Fruit fly (Drosophila melanogaster) whole organism, prepupa: ENCODE results near the gene SA2.

Experiments
- Blimp-1 ChIP-seq: fragments of 200-800 bp; sonication (Bioruptor generic); optimal IDR thresholded peaks from 3 replicates; lab custom pipeline; 2017; ENCODE audit warnings: missing biosample characterization, missing genetic modification characterization, mild to moderate bottlenecking, moderate library complexity, missing genetic modification reagents
- CG11762 ChIP-seq: fragments of 200-800 bp; sonication (Bioruptor generic); optimal IDR thresholded peaks from 3 replicates; lab custom pipeline; 2016; ENCODE audit warnings: missing biosample characterization, missing genetic modification characterization; ENCODE audit not compliant: insufficient read depth
- CG11902 ChIP-seq: fragments of 200-800 bp; sonication (Bioruptor generic); optimal IDR thresholded peaks from 3 replicates; lab custom pipeline; 2016; ENCODE audit warnings: missing biosample characterization, missing genetic modification characterization
- CG15336 ChIP-seq: fragments of 200-800 bp; sonication (Bioruptor generic); IDR thresholded peaks from 2 replicates; pipeline ENCODE4 v1.3.6; 2022; ENCODE audit warnings: missing biosample characterization, missing genetic modification characterization
- CG1621 ChIP-seq: fragments of 200-800 bp; sonication (Bioruptor generic); optimal IDR thresholded peaks from 3 replicates; lab custom pipeline; 2018; ENCODE audit warnings: missing biosample characterization, mild to moderate bottlenecking, missing genetic modification characterization
- CG16779 ChIP-seq: fragments of 200-800 bp; sonication (Bioruptor generic); optimal IDR thresholded peaks from 3 replicates; lab custom pipeline; 2017; ENCODE audit warnings: missing biosample characterization, mild to moderate bottlenecking, missing genetic modification characterization
- CG3032 ChIP-seq: fragments of 200-800 bp; optimal IDR thresholded peaks from 2 replicates; lab custom pipeline; 2019; ENCODE audit warnings: missing biosample characterization, mild to moderate bottlenecking, missing genetic modification characterization, moderate library complexity
- CG31627 ChIP-seq: fragments of 200-800 bp; sonication (Bioruptor generic); optimal IDR thresholded peaks from 3 replicates; lab custom pipeline; 2016; ENCODE audit warnings: missing biosample characterization, missing genetic modification characterization
- CG32006 ChIP-seq: fragments of 200-800 bp; sonication (Bioruptor generic); optimal IDR thresholded peaks from 3 replicates; lab custom pipeline; 2017; ENCODE audit warnings: missing biosample characterization, mild to moderate bottlenecking, missing genetic modification characterization
- CG34406 ChIP-seq: fragments of 200-800 bp; sonication (Bioruptor generic); optimal IDR thresholded peaks from 3 replicates; lab custom pipeline; 2016; ENCODE audit warnings: missing biosample characterization, missing genetic modification characterization
- CG3919 ChIP-seq: fragments of 200-800 bp; sonication (Bioruptor generic); optimal IDR thresholded peaks from 3 replicates; lab custom pipeline; 2016; ENCODE audit warnings: missing biosample characterization, missing genetic modification characterization
- CG4318 ChIP-seq: fragments of 200-800 bp; sonication (Bioruptor generic); optimal IDR thresholded peaks from 3 replicates; lab custom pipeline; 2017; ENCODE audit warnings: missing biosample characterization, mild to moderate bottlenecking, missing genetic modification characterization
- CG6163 ChIP-seq: fragments of 200-800 bp; sonication (Bioruptor generic); IDR thresholded peaks from 3 replicates; pipeline ENCODE4 v1.3.6; 2022; ENCODE audit warnings: missing biosample characterization, missing genetic modification characterization
- CG6276 ChIP-seq: fragments of 200-800 bp; sonication (Bioruptor generic); optimal IDR thresholded peaks from 2 replicates; lab custom pipeline; 2017; ENCODE audit warnings: missing biosample characterization, mild to moderate bottlenecking, missing genetic modification characterization
- CG6792 ChIP-seq: fragments of 200-800 bp; sonication (Bioruptor generic); optimal IDR thresholded peaks from 3 replicates; lab custom pipeline; 2016; ENCODE audit warnings: missing biosample characterization, missing genetic modification characterization
- CG6808 ChIP-seq: fragments of 200-800 bp; sonication (Bioruptor generic); optimal IDR thresholded peaks from 3 replicates; lab custom pipeline; 2017; ENCODE audit warnings: missing biosample characterization, missing genetic modification characterization, mild to moderate bottlenecking, moderate library complexity, missing genetic modification reagents
- CG6854 ChIP-seq: fragments of 200-800 bp; sonication (Bioruptor generic); optimal IDR thresholded peaks from 2 replicates; lab custom pipeline; 2017; ENCODE audit warnings: missing biosample characterization, mild to moderate bottlenecking, missing genetic modification characterization
- CG7368 ChIP-seq: fragments of 200-800 bp; sonication (Bioruptor generic); optimal IDR thresholded peaks from 3 replicates; lab custom pipeline; 2016; ENCODE audit warnings: missing biosample characterization, missing genetic modification characterization
- CG8119 ChIP-seq: fragments of 200-800 bp; sonication (Bioruptor generic); IDR thresholded peaks from 3 replicates; pipeline ENCODE4 v1.3.6; 2022; ENCODE audit warnings: missing biosample characterization, missing genetic modification characterization
- CG8319 ChIP-seq: fragments of 200-800 bp; sonication (Bioruptor generic); optimal IDR thresholded peaks from 3 replicates; lab custom pipeline; 2016; ENCODE audit warnings: missing biosample characterization, missing genetic modification characterization
- CG8632 ChIP-seq: fragments of 200-800 bp; sonication (Bioruptor generic); optimal IDR thresholded peaks from 3 replicates; lab custom pipeline; 2016; ENCODE audit warnings: missing biosample characterization, missing genetic modification characterization
- CG9139 ChIP-seq: fragments of 200-800 bp; sonication (Bioruptor generic); optimal IDR thresholded peaks from 3 replicates; lab custom pipeline; 2017; ENCODE audit warnings: missing biosample characterization, mild to moderate bottlenecking, missing genetic modification characterization
- Eip75B ChIP-seq: fragments of 200-800 bp; sonication (Bioruptor generic); optimal IDR thresholded peaks from 3 replicates; lab custom pipeline; 2016; ENCODE audit warnings: missing biosample characterization, missing genetic modification characterization
- Eip78C ChIP-seq: fragments of 200-800 bp; sonication (Bioruptor generic); peaks from one replicate; lab custom pipeline; 2016; ENCODE audit warnings: missing biosample characterization, missing genetic modification characterization
- Eip93F ChIP-seq: fragments of 200-800 bp; sonication (Bioruptor generic); optimal IDR thresholded peaks from 2 replicates; lab custom pipeline; 2016; ENCODE audit warnings: missing biosample characterization, mild to moderate bottlenecking, missing genetic modification characterization
- Ets21C ChIP-seq: fragments of 200-800 bp; sonication (Bioruptor generic); optimal IDR thresholded peaks from 3 replicates; lab custom pipeline; 2016; ENCODE audit warnings: missing biosample characterization, missing genetic modification characterization
- Ets96B ChIP-seq: fragments of 200-800 bp; optimal IDR thresholded peaks from 2 replicates; lab custom pipeline; 2019; ENCODE audit warnings: missing biosample characterization, mild to moderate bottlenecking, missing genetic modification characterization, moderate library complexity
- Hr38 ChIP-seq: sonication (Bioruptor generic); optimal IDR thresholded peaks from 2 replicates; lab custom pipeline; 2016; ENCODE audit warnings: missing biosample characterization, missing genetic modification characterization
- Hr39 ChIP-seq: fragments of 200-800 bp; sonication (Bioruptor generic); optimal IDR thresholded peaks from 2 replicates; lab custom pipeline; 2016; ENCODE audit warnings: missing biosample characterization, missing genetic modification characterization
- Lpt ChIP-seq: fragments of 200-800 bp; sonication (Bioruptor generic); optimal IDR thresholded peaks from 3 replicates; lab custom pipeline; 2016; ENCODE audit warnings: missing biosample characterization, missing genetic modification characterization
- Met ChIP-seq: fragments of 200-800 bp; sonication (Bioruptor generic); optimal IDR thresholded peaks from 3 replicates; lab custom pipeline; 2016; ENCODE audit warnings: missing biosample characterization, missing genetic modification characterization
- OdsH ChIP-seq: fragments of 200-800 bp; sonication (Bioruptor generic); optimal IDR thresholded peaks from 3 replicates; lab custom pipeline; 2016; ENCODE audit warnings: missing biosample characterization, missing genetic modification characterization
- Smox ChIP-seq: fragments of 200-800 bp; sonication (Bioruptor generic); optimal IDR thresholded peaks from 3 replicates; lab custom pipeline; 2016; ENCODE audit warnings: missing biosample characterization, missing genetic modification characterization
- Sox102F ChIP-seq: fragments of 200-800 bp; sonication (Bioruptor generic); optimal IDR thresholded peaks from 2 replicates; lab custom pipeline; 2016; ENCODE audit warnings: missing biosample characterization, mild to moderate bottlenecking, missing genetic modification characterization
- Sox14 ChIP-seq: fragments of 200-800 bp; sonication (Bioruptor generic); optimal IDR thresholded peaks from 3 replicates; lab custom pipeline; 2016; ENCODE audit warnings: missing biosample characterization, missing genetic modification characterization
- Sox15 ChIP-seq: fragments of 200-800 bp; sonication (Bioruptor generic); optimal IDR thresholded peaks from 3 replicates; lab custom pipeline; 2016; ENCODE audit warnings: missing biosample characterization, missing genetic modification characterization
- cyc ChIP-seq: fragments of 200-800 bp; sonication (Bioruptor generic); optimal IDR thresholded peaks from 3 replicates; lab custom pipeline; 2016; ENCODE audit warnings: missing biosample characterization, missing genetic modification characterization
- dac ChIP-seq: fragments of 200-800 bp; sonication (Bioruptor generic); optimal IDR thresholded peaks from 2 replicates; lab custom pipeline; 2017; ENCODE audit warnings: missing biosample characterization, mild to moderate bottlenecking, missing genetic modification characterization
- dsx ChIP-seq: fragments of 200-800 bp; optimal IDR thresholded peaks from 3 replicates; lab custom pipeline; 2019; ENCODE audit warnings: missing biosample characterization, mild to moderate bottlenecking, missing genetic modification characterization, moderate library complexity; ENCODE audit not compliant: poor library complexity, severe bottlenecking
- eg ChIP-seq: fragments of 200-800 bp; sonication (Bioruptor generic); IDR thresholded peaks from 3 replicates; pipeline ENCODE4 v1.3.6; 2022; ENCODE audit warnings: missing biosample characterization, missing genetic modification characterization
- esn ChIP-seq: fragments of 200-800 bp; sonication (Bioruptor generic); optimal IDR thresholded peaks from 2 replicates; lab custom pipeline; 2016; ENCODE audit warnings: missing biosample characterization, mild to moderate bottlenecking, missing genetic modification characterization, moderate library complexity
- fd59A ChIP-seq: fragments of 200-800 bp; sonication (Bioruptor generic); optimal IDR thresholded peaks from 2 replicates; lab custom pipeline; 2017; ENCODE audit warnings: missing biosample characterization, mild to moderate bottlenecking, missing genetic modification characterization, missing genetic modification reagents
- fkh ChIP-seq: fragments of 200-800 bp; sonication (Bioruptor generic); optimal IDR thresholded peaks from 3 replicates; lab custom pipeline; 2017; ENCODE audit warnings: missing biosample characterization, mild to moderate bottlenecking, missing genetic modification characterization, moderate library complexity
- net ChIP-seq: fragments of 200-800 bp; sonication (Bioruptor generic); optimal IDR thresholded peaks from 3 replicates; lab custom pipeline; 2016; ENCODE audit warnings: missing biosample characterization, missing genetic modification characterization
- pdm3 ChIP-seq: fragments of 200-800 bp; sonication (Bioruptor generic); optimal IDR thresholded peaks from 3 replicates; lab custom pipeline; 2016; ENCODE audit warnings: missing biosample characterization, missing genetic modification characterization
- salr ChIP-seq, 2 experiments: fragments of 200-800 bp; sonication (Bioruptor generic); optimal IDR thresholded peaks; 3 replicates each; lab custom pipeline; 2016 to 2018; ENCODE audit warnings: missing biosample characterization in 2 of 2, missing genetic modification characterization in 2 of 2, mild to moderate bottlenecking in 1 of 2
- spab ChIP-seq: fragments of 200-800 bp; sonication (Bioruptor generic); optimal IDR thresholded peaks from 2 replicates; lab custom pipeline; 2017; ENCODE audit warnings: missing biosample characterization, mild to moderate bottlenecking, missing genetic modification characterization, missing genetic modification reagents
- ss ChIP-seq, 2 experiments: fragments of 200-800 bp; sonication (Bioruptor generic); optimal IDR thresholded peaks; 2 replicates in 1 of 2; 3 replicates in 1 of 2; lab custom pipeline; 2017 to 2018; ENCODE audit warnings: mild to moderate bottlenecking in 2 of 2, missing biosample characterization in 2 of 2, missing genetic modification characterization in 2 of 2, moderate library complexity in 1 of 2
- svp ChIP-seq: fragments of 200-800 bp; sonication (Bioruptor generic); peaks from one replicate; lab custom pipeline; 2016; ENCODE audit warnings: missing biosample characterization, missing genetic modification characterization
- topi ChIP-seq: fragments of 200-800 bp; sonication (Bioruptor generic); optimal IDR thresholded peaks from 3 replicates; lab custom pipeline; 2016; ENCODE audit warnings: missing biosample characterization, missing genetic modification characterization
- vri ChIP-seq: fragments of 200-800 bp; sonication (Bioruptor generic); optimal IDR thresholded peaks from 3 replicates; lab custom pipeline; 2016; ENCODE audit warnings: missing biosample characterization, mild to moderate bottlenecking, missing genetic modification characterization

SA2 gene

DNA sequence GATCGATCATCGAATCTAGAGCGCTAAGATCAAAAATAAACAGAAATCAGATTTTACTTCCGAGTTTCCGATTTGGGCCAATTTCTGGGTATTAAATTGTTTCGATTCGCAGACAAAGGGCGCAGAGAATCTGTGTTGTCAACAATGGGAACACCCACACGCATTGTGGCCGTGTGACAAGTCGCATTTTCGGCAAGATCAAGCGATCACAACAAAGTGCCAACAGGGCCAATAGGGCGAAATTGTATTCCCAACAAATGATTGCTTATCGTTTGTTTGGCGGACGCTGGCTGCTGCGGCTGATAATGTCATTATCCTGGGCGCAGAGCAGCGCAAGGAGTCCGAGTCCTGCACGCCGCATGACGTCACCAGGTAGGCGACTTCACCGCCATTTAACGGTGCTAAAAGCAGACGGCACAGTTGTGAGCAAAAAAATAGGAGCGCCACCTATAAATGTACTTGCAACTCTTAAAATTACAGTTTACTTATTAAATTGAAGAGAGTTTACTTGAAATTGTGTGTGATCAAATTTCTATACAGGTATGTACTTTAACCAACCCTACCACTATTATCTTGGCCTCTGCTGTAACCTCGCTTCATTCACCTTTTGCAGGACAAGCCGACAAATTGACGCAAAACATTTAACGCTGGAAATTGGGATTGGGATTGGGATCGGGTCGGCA, 41.5 kb upstream of the SA2 start:
- peak; percentile 70 for TF ChIP-seq Hr39
- TF ChIP-seq Lpt (GFP tag; lab: Kevin White, UChicago): no peak
- peak; percentile 23 for TF ChIP-seq CG11762
- peak; percentile 78 for TF ChIP-seq CG6163 (GFP tag; lab: Robert Waterston, UW)
- no peak for TF ChIP-seq Blimp-1 (GFP tag; lab: Kevin White, UChicago)
- peak; percentile 55 for TF ChIP-seq fd59A (GFP tag; lab: Kevin White, UChicago)
- TF ChIP-seq pdm3 (GFP tag; lab: Kevin White, UChicago): peak; percentile 40
- TF ChIP-seq Eip75B (GFP tag; lab: Kevin White, UChicago): peak; percentile 31
- peak; percentile 6 for TF ChIP-seq CG8319 (GFP tag; lab: Kevin White, UChicago)
- no peak for TF ChIP-seq fkh
- no peak for TF ChIP-seq CG7368 (GFP tag; lab: Kevin White, UChicago)
- TF ChIP-seq vri: peak; percentile 8
- TF ChIP-seq Sox102F (GFP tag; lab: Kevin White, UChicago): peak; percentile 42
- TF ChIP-seq cyc (GFP tag; lab: Kevin White, UChicago): peak; percentile 49
- no peak for TF ChIP-seq Hr38 (GFP tag; lab: Kevin White, UChicago)
- no peak for TF ChIP-seq dac (GFP tag; lab: Kevin White, UChicago)
- peak; percentile 25 for TF ChIP-seq spab (GFP tag; lab: Kevin White, UChicago)
- peak; percentile 59 for TF ChIP-seq esn (GFP tag; lab: Kevin White, UChicago)
- peak; percentile 34 for TF ChIP-seq CG8632 (GFP tag; lab: Kevin White, UChicago)
- TF ChIP-seq CG3919 (GFP tag; lab: Kevin White, UChicago): peak; percentile 42
- peak in 1 of 2 experiments; percentile 18 for TF ChIP-seq salr (GFP tag; optimal IDR thresholded peaks at IDR 0.05; lab: Kevin White, UChicago)
- TF ChIP-seq svp (GFP tag; lab: Kevin White, UChicago): no peak
- no peak for TF ChIP-seq ss (GFP tag; optimal IDR thresholded peaks at IDR 0.05; lab: Kevin White, UChicago)
- no peak for TF ChIP-seq Eip78C (GFP tag; lab: Kevin White, UChicago)
- TF ChIP-seq CG15336 (GFP tag; lab: Robert Waterston, UW): peak; percentile 48
- peak; percentile 32 for TF ChIP-seq CG34406
- TF ChIP-seq CG6808 (GFP tag; lab: Kevin White, UChicago): peak; percentile 35
- TF ChIP-seq CG6792 (GFP tag; lab: Kevin White, UChicago): peak; percentile 45
- TF ChIP-seq CG32006 (GFP tag; lab: Kevin White, UChicago): peak; percentile 36
- TF ChIP-seq CG1621: peak; percentile 62
- TF ChIP-seq Eip93F: no peak
- peak; percentile 8 for TF ChIP-seq net
- no peak for TF ChIP-seq CG16779 (tag; lab: Kevin White, UChicago)
- peak; percentile 54 for TF ChIP-seq OdsH (GFP tag; lab: Kevin White, UChicago)
- TF ChIP-seq CG9139: no peak
- no peak for TF ChIP-seq CG6854 (GFP tag; lab: Kevin White, UChicago)
- TF ChIP-seq eg (GFP tag; lab: Robert Waterston, UW): peak; percentile 54; the same call in 2 of the 3 replicates
- no peak for TF ChIP-seq dsx (GFP tag; lab: Kevin White, UChicago)
- TF ChIP-seq Sox14: peak; percentile 54
- TF ChIP-seq Ets21C (GFP tag; lab: Kevin White, UChicago): peak; percentile 28
- TF ChIP-seq Sox15 (GFP tag; lab: Kevin White, UChicago): peak; percentile 2
- TF ChIP-seq CG6276: no peak
- TF ChIP-seq Smox (GFP tag; lab: Kevin White, UChicago): peak; percentile 38
- TF ChIP-seq CG11902: peak; percentile 14
- TF ChIP-seq CG3032 (tag; lab: Kevin White, UChicago): peak; percentile 60
- TF ChIP-seq Met: peak; percentile 62
- TF ChIP-seq CG31627: peak; percentile 68
- TF ChIP-seq CG4318 (GFP tag; lab: Kevin White, UChicago): no peak
- peak; percentile 40; the same call in 1 of the 3 replicates for TF ChIP-seq CG8119 (GFP tag; lab: Robert Waterston, UW)
- TF ChIP-seq Ets96B (tag; lab: Kevin White, UChicago): peak; percentile 38
- TF ChIP-seq topi (GFP tag; lab: Kevin White, UChicago): no peak
